Worm (Caenorhabditis elegans) whole organism, L4 larva: ENCODE results near the gene col-158.

Experiments
- D1046.2 ChIP-seq: fragments of 200-800 bp; sonication (Bioruptor generic); IDR thresholded peaks from 2 replicates; pipeline ENCODE4 v1.3.6; 2022; ENCODE audit warnings: missing genetic modification characterization, missing compliant biosample characterization
- F44E2.7 ChIP-seq: fragments of 200-800 bp; sonication (Bioruptor generic); IDR thresholded peaks from 2 replicates; pipeline ENCODE4 v2.1.2; 2022; ENCODE audit warnings: missing genetic modification characterization, missing compliant biosample characterization
- R02D3.7 ChIP-seq: fragments of 150-350 bp; sonication (generic microtip); optimal IDR thresholded peaks from 3 replicates; lab custom pipeline; 2014; ENCODE audit warnings: missing biosample characterization, missing genetic modification characterization
- Y48G9A.11 ChIP-seq: fragments of 200-800 bp; sonication (Bioruptor generic); IDR thresholded peaks from 2 replicates; pipeline ENCODE4 v1.3.6; 2022; ENCODE audit warnings: missing genetic modification reagents, missing genetic modification characterization, missing compliant biosample characterization
- aha-1 ChIP-seq: fragments of 150-350 bp; peaks from one replicate; lab custom pipeline; 2014; ENCODE audit warnings: missing biosample characterization, missing genetic modification characterization
- arid-1 ChIP-seq: fragments of 200-800 bp; sonication (Bioruptor generic); conservative IDR thresholded peaks from 2 replicates; pipeline ENCODE4 v1.3.6; 2022; ENCODE audit warnings: missing genetic modification reagents, missing genetic modification characterization, missing compliant biosample characterization
- ceh-44 ChIP-seq: fragments of 200-800 bp; sonication (Bioruptor generic); IDR thresholded peaks from 2 replicates; pipeline ENCODE4 v1.3.6; 2022; ENCODE audit warnings: missing genetic modification reagents, missing genetic modification characterization, missing compliant biosample characterization
- ceh-82 ChIP-seq: sonication (generic microtip); optimal IDR thresholded peaks from 2 replicates; lab custom pipeline; 2017; ENCODE audit warnings: missing biosample characterization, missing genetic modification characterization
- cey-2 ChIP-seq: sonication (generic microtip); optimal IDR thresholded peaks from 3 replicates; lab custom pipeline; 2017; ENCODE audit warnings: missing genetic modification characterization, mild to moderate bottlenecking, missing compliant biosample characterization, antibody characterized with exemption, borderline replicate concordance; ENCODE audit not compliant: insufficient read depth
- daf-16 ChIP-seq, 3 experiments: sonication (generic microtip); optimal IDR thresholded peaks; 2 replicates each; lab custom pipeline; 2016 to 2017; ENCODE audit warnings: missing genetic modification characterization in 3 of 3, missing genetic modification reagents in 3 of 3, mild to moderate bottlenecking in 2 of 3, missing compliant biosample characterization in 2 of 3, missing biosample characterization in 1 of 3, moderate library complexity in 1 of 3
- dmd-6 ChIP-seq: fragments of 200-800 bp; sonication (Bioruptor generic); IDR thresholded peaks from 2 replicates; pipeline ENCODE4 v1.3.6; 2022; ENCODE audit warnings: missing genetic modification reagents, missing genetic modification characterization, missing compliant biosample characterization
- dve-1 ChIP-seq: sonication (generic microtip); optimal IDR thresholded peaks from 2 replicates; lab custom pipeline; 2017; ENCODE audit warnings: antibody characterized with exemption, mild to moderate bottlenecking, missing genetic modification characterization, missing compliant biosample characterization; ENCODE audit not compliant: insufficient read depth
- hlh-11 ChIP-seq: fragments of 200-800 bp; sonication (Bioruptor generic); optimal IDR thresholded peaks from 2 replicates; lab custom pipeline; 2018; ENCODE audit warnings: mild to moderate bottlenecking, missing genetic modification characterization, missing compliant biosample characterization
- hlh-30 ChIP-seq: sonication (generic microtip); optimal IDR thresholded peaks from 2 replicates; lab custom pipeline; 2017; ENCODE audit warnings: antibody characterized with exemption, mild to moderate bottlenecking, missing genetic modification characterization, missing compliant biosample characterization; ENCODE audit not compliant: insufficient read depth
- hmg-1.1 ChIP-seq: fragments of 200-800 bp; sonication (Bioruptor generic); IDR thresholded peaks from 2 replicates; pipeline ENCODE4 v1.3.6; 2022; ENCODE audit warnings: missing genetic modification reagents, missing genetic modification characterization, missing compliant biosample characterization
- lin-1 ChIP-seq: fragments of 200-800 bp; sonication (Bioruptor generic); IDR thresholded peaks from 2 replicates; pipeline ENCODE4 v1.3.6; 2022; ENCODE audit warnings: missing genetic modification reagents, missing genetic modification characterization, missing compliant biosample characterization
- lin-13 ChIP-seq: fragments of 150-350 bp; optimal IDR thresholded peaks from 2 replicates; lab custom pipeline; 2014; ENCODE audit warnings: missing biosample characterization, missing genetic modification reagents, missing genetic modification characterization
- lin-29 ChIP-seq: fragments of 200-800 bp; sonication (Bioruptor generic); IDR thresholded peaks from 2 replicates; pipeline ENCODE4 v1.3.6; 2022; ENCODE audit warnings: missing genetic modification reagents, missing genetic modification characterization, missing compliant biosample characterization
- mdt-29 ChIP-seq: fragments of 200-800 bp; sonication (Bioruptor generic); IDR thresholded peaks from 2 replicates; pipeline ENCODE4 v1.3.6; 2022; ENCODE audit warnings: missing genetic modification reagents, missing genetic modification characterization, missing compliant biosample characterization
- mxl-2 ChIP-seq: fragments of 200-800 bp; sonication (Bioruptor generic); conservative IDR thresholded peaks from 2 replicates; pipeline ENCODE4 v1.3.6; 2022; ENCODE audit warnings: missing genetic modification reagents, missing genetic modification characterization, missing compliant biosample characterization
- nhr-102 ChIP-seq: sonication (generic microtip); optimal IDR thresholded peaks from 2 replicates; lab custom pipeline; 2016; ENCODE audit warnings: mild to moderate bottlenecking, missing genetic modification characterization, moderate library complexity, missing compliant biosample characterization
- nhr-237 ChIP-seq: sonication (generic microtip); optimal IDR thresholded peaks from 2 replicates; lab custom pipeline; 2017; ENCODE audit warnings: missing biosample characterization, missing genetic modification characterization
- nhr-76 ChIP-seq: fragments of 150-350 bp; optimal IDR thresholded peaks from 2 replicates; lab custom pipeline; 2014; ENCODE audit warnings: missing biosample characterization, missing genetic modification characterization
- pha-4 ChIP-seq, 2 experiments: fragments of 150-350 bp in 1 of 2; fragments of 200-800 bp in 1 of 2; sonication (Bioruptor generic) in 1 of 2; IDR thresholded peaks in 1 of 2; optimal IDR thresholded peaks in 1 of 2; 2 replicates each; pipeline versions ENCODE4 v1.3.6 to Lab custom; 2014 to 2022; ENCODE audit warnings: missing genetic modification characterization in 2 of 2, missing genetic modification reagents in 2 of 2, missing biosample characterization in 1 of 2, missing compliant biosample characterization in 1 of 2
- pqm-1 ChIP-seq: sonication (generic microtip); optimal IDR thresholded peaks from 2 replicates; lab custom pipeline; 2017; ENCODE audit warnings: missing biosample characterization, missing genetic modification characterization
- saeg-2 ChIP-seq: fragments of 200-800 bp; sonication (Bioruptor generic); IDR thresholded peaks from 2 replicates; pipeline ENCODE4 v1.3.6; 2022; ENCODE audit warnings: missing genetic modification reagents, missing genetic modification characterization, missing compliant biosample characterization
- sdz-12 ChIP-seq: fragments of 200-800 bp; sonication (Bioruptor generic); optimal IDR thresholded peaks from 2 replicates; lab custom pipeline; 2018; ENCODE audit warnings: mild to moderate bottlenecking, missing genetic modification characterization, missing compliant biosample characterization
- set-16 ChIP-seq: fragments of 200-800 bp; sonication (Bioruptor generic); IDR thresholded peaks from 2 replicates; pipeline ENCODE4 v1.3.6; 2022; ENCODE audit warnings: missing genetic modification reagents, missing genetic modification characterization, missing compliant biosample characterization
- tra-1 ChIP-seq: fragments of 200-800 bp; sonication (Bioruptor generic); IDR thresholded peaks from 2 replicates; pipeline ENCODE4 v1.3.6; 2022; ENCODE audit warnings: missing genetic modification reagents, missing genetic modification characterization, missing compliant biosample characterization
- unc-62 ChIP-seq, 3 experiments: fragments of 150-350 bp in 1 of 3; sonication (generic microtip); optimal IDR thresholded peaks in 2 of 3; peaks in 1 of 3; 1 replicate in 1 of 3; 2 replicates in 2 of 3; lab custom pipeline; 2014 to 2017; ENCODE audit warnings: missing biosample characterization in 3 of 3, missing genetic modification characterization in 3 of 3, missing genetic modification reagents in 3 of 3, missing genotype in 1 of 3
- vab-7 ChIP-seq: fragments of 200-800 bp; sonication (Bioruptor generic); IDR thresholded peaks from 2 replicates; pipeline ENCODE4 v1.3.6; 2022; ENCODE audit warnings: missing genetic modification reagents, missing genetic modification characterization, missing compliant biosample characterization
- zfp-2 ChIP-seq: sonication (generic microtip); optimal IDR thresholded peaks from 2 replicates; lab custom pipeline; 2016; ENCODE audit warnings: mild to moderate bottlenecking, missing genetic modification characterization, missing compliant biosample characterization
- zfp-3 ChIP-seq: fragments of 200-800 bp; sonication (Bioruptor generic); conservative IDR thresholded peaks from 2 replicates; pipeline ENCODE4 v1.3.6; 2022; ENCODE audit warnings: missing genetic modification reagents, missing genetic modification characterization, missing compliant biosample characterization
- ztf-7 ChIP-seq: fragments of 150-350 bp; optimal IDR thresholded peaks from 2 replicates; lab custom pipeline; 2014; ENCODE audit warnings: missing biosample characterization, missing genetic modification characterization

Gene col-158

ce11 chrV:11846969-11847368 lies 17.6 kb downstream of the col-158 start:
- no peak for TF ChIP-seq arid-1 (GFP tag; lab: Robert Waterston, UW)
- no peak for TF ChIP-seq sdz-12
- TF ChIP-seq lin-29 (GFP tag; lab: Robert Waterston, UW): no peak
- no peak for TF ChIP-seq vab-7 (GFP tag; lab: Robert Waterston, UW)
- TF ChIP-seq D1046.2 (GFP tag; lab: Robert Waterston, UW): no peak
- peak in 1 of 2 experiments; percentile 86 for TF ChIP-seq unc-62 (GFP tag; optimal IDR thresholded peaks at IDR 0.05 in 1 of 2; lab: Kevin White, UChicago)
- no peak for TF ChIP-seq unc-62 (tag; optimal IDR thresholded peaks at IDR 0.05; lab: Kevin White, UChicago)
- TF ChIP-seq nhr-76 (tag; lab: Kevin White, UChicago): no peak
- TF ChIP-seq lin-1: no peak
- no peak for TF ChIP-seq pha-4 (GFP tag; IDR thresholded peaks at IDR 0.05; lab: Robert Waterston, UW)
- peak; percentile 50 for TF ChIP-seq pha-4 (tag; optimal IDR thresholded peaks at IDR 0.05; lab: Kevin White, UChicago)

- TF ChIP-seq Y48G9A.11 (no peak), nhr-102 (tag; lab: Kevin White, UChicago) (no peak), mdt-29 (GFP tag; lab: Robert Waterston, UW) (no peak), pqm-1 (peak; percentile 10), nhr-237 (tag; lab: Kevin White, UChicago) (no peak), hlh-30 (tag; lab: Kevin White, UChicago) (peak; percentile 59), F44E2.7 (GFP tag; lab: Robert Waterston, UW) (no peak), hlh-11 (tag; lab: Kevin White, UChicago) (peak; percentile 32), zfp-2 (tag; lab: Kevin White, UChicago) (no peak), tra-1 (GFP tag; lab: Robert Waterston, UW) (no peak), daf-16 (GFP tag; optimal IDR thresholded peaks at IDR 0.05; lab: Kevin White, UChicago) (no peak), daf-16 (tag; optimal IDR thresholded peaks at IDR 0.05; lab: Kevin White, UChicago) (peak; percentile 59), hmg-1.1 (GFP tag; lab: Robert Waterston, UW) (no peak), ztf-7 (no peak), saeg-2 (no peak), cey-2 (tag; lab: Kevin White, UChicago) (no peak), dve-1 (peak; percentile 31), pha-4 (GFP tag; IDR thresholded peaks at IDR 0.05; lab: Robert Waterston, UW) (no peak), pha-4 (tag; optimal IDR thresholded peaks at IDR 0.05; lab: Kevin White, UChicago) (no peak), R02D3.7 (tag; lab: Kevin White, UChicago) (no peak), ceh-44 (GFP tag; lab: Robert Waterston, UW) (no peak), dmd-6 (GFP tag; lab: Robert Waterston, UW) (peak; percentile 36)
These were observed 20.0 kb downstream of the col-158 start for ce11 chrV:11849408-11849807.

ce11 chrV:11852305-11852704 lies 22.9 kb downstream of the col-158 start:
- TF ChIP-seq sdz-12 (no peak), lin-13 (GFP tag; lab: Kevin White, UChicago) (no peak), set-16 (GFP tag; lab: Robert Waterston, UW) (no peak), unc-62 (GFP tag; optimal IDR thresholded peaks at IDR 0.05 in 1 of 2; lab: Kevin White, UChicago) (peak in 1 of 2 experiments; percentile 93), unc-62 (tag; optimal IDR thresholded peaks at IDR 0.05; lab: Kevin White, UChicago) (no peak), mxl-2 (GFP tag; lab: Robert Waterston, UW) (no peak), aha-1 (tag; lab: Kevin White, UChicago) (peak; percentile 51), ceh-44 (GFP tag; lab: Robert Waterston, UW) (no peak), zfp-3 (GFP tag; lab: Robert Waterston, UW) (no peak), ceh-82 (no peak), lin-1 (no peak)
